Worm (Caenorhabditis elegans) whole organism, L1 larva: ENCODE data around the gene F57F5.3.

Experiments
- ama-1 ChIP-seq: fragments of 150-350 bp; optimal IDR thresholded peaks from 2 replicates; lab custom pipeline; 2014
- dpl-1 ChIP-seq, 3 experiments: fragments of 150-350 bp in 2 of 3; sonication (generic microtip) in 1 of 3; optimal IDR thresholded peaks; 2 replicates each; lab custom pipeline; 2014 to 2017; ENCODE audit warnings: missing biosample characterization in 3 of 3, missing genetic modification characterization in 3 of 3, missing genetic modification reagents in 3 of 3
- elt-3 ChIP-seq, 6 experiments: fragments of 150-350 bp in 1 of 6; sonication (generic microtip); optimal IDR thresholded peaks; 2 replicates each; lab custom pipeline; 2017 to 2018; ENCODE audit warnings: missing biosample characterization in 6 of 6, missing genetic modification characterization in 6 of 6, inconsistent platforms in 1 of 6
- mdl-1 ChIP-seq, 2 experiments: fragments of 150-350 bp; optimal IDR thresholded peaks; 2 replicates each; lab custom pipeline; 2014 to 2017; ENCODE audit warnings: missing biosample characterization in 2 of 2, missing genetic modification characterization in 2 of 2, inconsistent platforms in 1 of 2
- nhr-11 ChIP-seq: fragments of 150-350 bp; optimal IDR thresholded peaks from 2 replicates; lab custom pipeline; 2014; ENCODE audit warnings: missing biosample characterization, missing genetic modification characterization
- skn-1 ChIP-seq: fragments of 150-350 bp; optimal IDR thresholded peaks from 2 replicates; lab custom pipeline; 2014; ENCODE audit warnings: missing biosample characterization, missing genetic modification characterization
- snpc-4 ChIP-seq: fragments of 150-350 bp; optimal IDR thresholded peaks from 2 replicates; lab custom pipeline; 2014; ENCODE audit warnings: missing biosample characterization, missing genetic modification characterization
- sup-37 ChIP-seq: fragments of 200-800 bp; sonication (Bioruptor generic); optimal IDR thresholded peaks from 2 replicates; lab custom pipeline; 2018; ENCODE audit warnings: mild to moderate bottlenecking, missing genetic modification characterization, missing compliant biosample characterization
- swsn-7 ChIP-seq: sonication (generic microtip); optimal IDR thresholded peaks from 2 replicates; lab custom pipeline; 2016; ENCODE audit warnings: missing genetic modification characterization, missing compliant biosample characterization
- unc-130 ChIP-seq: fragments of 150-350 bp; optimal IDR thresholded peaks from 2 replicates; lab custom pipeline; 2017; ENCODE audit warnings: missing biosample characterization, missing genetic modification characterization, inconsistent platforms
- unc-98 ChIP-seq: fragments of 200-800 bp; sonication (Bioruptor generic); IDR thresholded peaks from 2 replicates; pipeline ENCODE4 v1.3.6; 2022; ENCODE audit warnings: missing genetic modification characterization, missing compliant biosample characterization
- zag-1 ChIP-seq: fragments of 150-350 bp; optimal IDR thresholded peaks from 2 replicates; lab custom pipeline; 2014; ENCODE audit warnings: missing biosample characterization, missing genetic modification characterization

ce11 chrV:12038317-12038716 lies 31.9 kb upstream of the F57F5.3 start:
- TF ChIP-seq swsn-7 (tag; lab: Kevin White, UChicago) (no peak), zag-1 (tag; lab: Kevin White, UChicago) (no peak), nhr-11 (tag; lab: Kevin White, UChicago) (no peak), dpl-1 (GFP tag; optimal IDR thresholded peaks at IDR 0.05; lab: Kevin White, UChicago) (no peak), elt-3 (tag; optimal IDR thresholded peaks at IDR 0.05; lab: Kevin White, UChicago) (no peak), snpc-4 (tag; lab: Kevin White, UChicago) (no peak), mdl-1 (tag; optimal IDR thresholded peaks at IDR 0.05; lab: Kevin White, UChicago) (no peak), ama-1 (lab: Kevin White, UChicago) (no peak), unc-98 (GFP tag; lab: Robert Waterston, UW) (no peak), unc-130 (tag; lab: Kevin White, UChicago) (no peak), sup-37 (GFP tag; lab: Kevin White, UChicago) (no peak), skn-1 (no peak)
